Worm (Caenorhabditis elegans) whole organism, L4/young adult: ENCODE data around the gene emb-27.

Experiments
- W03F9.2 ChIP-seq: fragments of 150-350 bp; optimal IDR thresholded peaks from 2 replicates; lab custom pipeline; 2014; ENCODE audit warnings: missing biosample characterization, missing genetic modification characterization
- dao-5 ChIP-seq: sonication (generic microtip); optimal IDR thresholded peaks from 2 replicates; lab custom pipeline; 2016; ENCODE audit warnings: missing genotype, missing genetic modification characterization, moderate library complexity, missing compliant biosample characterization
- him-1 ChIP-seq: sonication (generic microtip); optimal IDR thresholded peaks from 2 replicates; lab custom pipeline; 2016; ENCODE audit warnings: missing genotype, missing genetic modification reagents, missing genetic modification characterization, missing compliant biosample characterization

DNA sequence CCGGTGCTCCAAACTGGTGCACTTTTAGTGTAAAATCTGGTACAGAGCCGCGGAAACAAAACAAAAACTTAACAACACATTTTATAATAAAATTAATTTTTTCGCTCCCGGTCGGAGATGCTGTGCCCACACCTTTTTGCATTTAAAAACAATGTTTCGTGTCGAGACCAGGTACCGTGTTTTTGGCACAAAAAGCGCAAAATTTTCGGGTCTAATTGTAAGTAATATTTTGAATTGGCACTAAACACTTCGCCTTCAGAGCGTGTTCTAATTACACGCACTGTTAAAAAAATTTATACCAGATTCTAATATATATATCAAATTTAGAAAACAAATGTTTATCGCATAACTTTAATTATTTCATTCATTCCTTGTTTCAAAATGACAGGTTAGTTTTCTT lies 19.5 kb upstream of the emb-27 start, which contains the start of gene dylt-3:
- TF ChIP-seq dao-5 (tag; lab: Kevin White, UChicago) (no peak), W03F9.2 (tag; lab: Kevin White, UChicago) (no peak), him-1 (tag; lab: Kevin White, UChicago) (no peak)
